Worm (Caenorhabditis elegans) whole organism, L4 larva: Measurements from ENCODE around the gene dnj-11.

Source experiments
- D1046.2 ChIP-seq: fragments of 200-800 bp; sonication (Bioruptor generic); IDR thresholded peaks from 2 replicates; pipeline ENCODE4 v1.3.6; 2022; ENCODE audit warnings: missing genetic modification characterization, missing compliant biosample characterization
- F26F4.8 ChIP-seq: fragments of 200-800 bp; sonication (Bioruptor generic); conservative IDR thresholded peaks from 2 replicates; pipeline ENCODE4 v1.3.6; 2022; ENCODE audit warnings: missing genetic modification characterization, missing compliant biosample characterization
- F37D6.2 ChIP-seq: sonication (generic microtip); optimal IDR thresholded peaks from 2 replicates; lab custom pipeline; 2016; ENCODE audit warnings: mild to moderate bottlenecking, missing genetic modification characterization, missing compliant biosample characterization
- F49E8.2 ChIP-seq: sonication (generic microtip); optimal IDR thresholded peaks from 2 replicates; lab custom pipeline; 2016; ENCODE audit warnings: missing compliant biosample characterization, mild to moderate bottlenecking, missing genetic modification characterization, borderline replicate concordance
- T26A8.4 ChIP-seq: fragments of 200-800 bp; sonication (Bioruptor generic); IDR thresholded peaks from 2 replicates; pipeline ENCODE4 v1.3.6; 2022; ENCODE audit warnings: missing genetic modification characterization, missing compliant biosample characterization
- ZK546.5 ChIP-seq, 2 experiments: sonication (generic microtip); optimal IDR thresholded peaks; 2 replicates each; lab custom pipeline; 2017; ENCODE audit warnings: missing biosample characterization in 2 of 2, missing genetic modification characterization in 2 of 2
- aha-1 ChIP-seq: fragments of 150-350 bp; peaks from one replicate; lab custom pipeline; 2014; ENCODE audit warnings: missing biosample characterization, missing genetic modification characterization
- aly-2 ChIP-seq: sonication (generic microtip); optimal IDR thresholded peaks from 2 replicates; lab custom pipeline; 2018; ENCODE audit warnings: missing biosample characterization, missing genetic modification characterization
- ceh-20 ChIP-seq: fragments of 200-800 bp; sonication (Bioruptor generic); IDR thresholded peaks from 2 replicates; pipeline ENCODE4 v1.3.6; 2022; ENCODE audit warnings: missing genetic modification reagents, missing genetic modification characterization, missing compliant biosample characterization
- ceh-32 ChIP-seq: sonication (generic microtip); optimal IDR thresholded peaks from 2 replicates; lab custom pipeline; 2016; ENCODE audit warnings: mild to moderate bottlenecking, missing genetic modification characterization, missing compliant biosample characterization; ENCODE audit not compliant: poor library complexity
- ctbp-1 ChIP-seq: fragments of 200-800 bp; sonication (Bioruptor generic); IDR thresholded peaks from 2 replicates; pipeline ENCODE4 v1.3.6; 2022; ENCODE audit warnings: missing genetic modification reagents, missing genetic modification characterization, missing compliant biosample characterization
- daf-12 ChIP-seq: fragments of 150-350 bp; optimal IDR thresholded peaks from 2 replicates; lab custom pipeline; 2014; ENCODE audit warnings: missing biosample characterization, missing genetic modification reagents, missing genetic modification characterization
- daf-16 ChIP-seq, 3 experiments: sonication (generic microtip); optimal IDR thresholded peaks; 2 replicates each; lab custom pipeline; 2016 to 2017; ENCODE audit warnings: missing genetic modification characterization in 3 of 3, missing genetic modification reagents in 3 of 3, mild to moderate bottlenecking in 2 of 3, missing compliant biosample characterization in 2 of 3, missing biosample characterization in 1 of 3, moderate library complexity in 1 of 3
- daf-19 ChIP-seq: fragments of 200-800 bp; sonication (Bioruptor generic); conservative IDR thresholded peaks from 2 replicates; pipeline ENCODE4 v1.3.6; 2022; ENCODE audit warnings: missing genetic modification characterization, missing compliant biosample characterization
- dmd-6 ChIP-seq: fragments of 200-800 bp; sonication (Bioruptor generic); IDR thresholded peaks from 2 replicates; pipeline ENCODE4 v1.3.6; 2022; ENCODE audit warnings: missing genetic modification reagents, missing genetic modification characterization, missing compliant biosample characterization
- dmd-9 ChIP-seq: fragments of 200-800 bp; sonication (Bioruptor generic); IDR thresholded peaks from 2 replicates; pipeline ENCODE4 v1.3.6; 2022; ENCODE audit warnings: missing genetic modification reagents, missing genetic modification characterization, missing compliant biosample characterization
- dpl-1 ChIP-seq: fragments of 150-350 bp; optimal IDR thresholded peaks from 2 replicates; lab custom pipeline; 2014; ENCODE audit warnings: missing biosample characterization, missing genetic modification reagents, missing genetic modification characterization
- duxl-1 ChIP-seq: sonication (generic microtip); optimal IDR thresholded peaks from 2 replicates; lab custom pipeline; 2016; ENCODE audit warnings: mild to moderate bottlenecking, missing genetic modification characterization, moderate library complexity, missing compliant biosample characterization; ENCODE audit not compliant: poor library complexity
- fkh-10 ChIP-seq: fragments of 150-350 bp; optimal IDR thresholded peaks from 2 replicates; lab custom pipeline; 2014; ENCODE audit warnings: missing biosample characterization, missing genetic modification reagents, missing genetic modification characterization
- fos-1 ChIP-seq: fragments of 150-350 bp; optimal IDR thresholded peaks from 2 replicates; lab custom pipeline; 2014; ENCODE audit warnings: missing biosample characterization, missing genetic modification characterization
- hif-1 ChIP-seq, 2 experiments: sonication (generic microtip); optimal IDR thresholded peaks; 2 replicates each; lab custom pipeline; 2016 to 2017; ENCODE audit warnings: missing compliant biosample characterization in 2 of 2, missing genetic modification characterization in 2 of 2, missing genetic modification reagents in 2 of 2, missing genotype in 2 of 2, mild to moderate bottlenecking in 1 of 2
- hlh-11 ChIP-seq: fragments of 200-800 bp; sonication (Bioruptor generic); optimal IDR thresholded peaks from 2 replicates; lab custom pipeline; 2018; ENCODE audit warnings: mild to moderate bottlenecking, missing genetic modification characterization, missing compliant biosample characterization
- hlh-30 ChIP-seq: sonication (generic microtip); optimal IDR thresholded peaks from 2 replicates; lab custom pipeline; 2017; ENCODE audit warnings: antibody characterized with exemption, mild to moderate bottlenecking, missing genetic modification characterization, missing compliant biosample characterization; ENCODE audit not compliant: insufficient read depth
- hmg-1.1 ChIP-seq: fragments of 200-800 bp; sonication (Bioruptor generic); IDR thresholded peaks from 2 replicates; pipeline ENCODE4 v1.3.6; 2022; ENCODE audit warnings: missing genetic modification reagents, missing genetic modification characterization, missing compliant biosample characterization
- lin-1 ChIP-seq: fragments of 200-800 bp; sonication (Bioruptor generic); IDR thresholded peaks from 2 replicates; pipeline ENCODE4 v1.3.6; 2022; ENCODE audit warnings: missing genetic modification reagents, missing genetic modification characterization, missing compliant biosample characterization
- lin-13 ChIP-seq: fragments of 150-350 bp; optimal IDR thresholded peaks from 2 replicates; lab custom pipeline; 2014; ENCODE audit warnings: missing biosample characterization, missing genetic modification reagents, missing genetic modification characterization
- lin-29 ChIP-seq: fragments of 200-800 bp; sonication (Bioruptor generic); IDR thresholded peaks from 2 replicates; pipeline ENCODE4 v1.3.6; 2022; ENCODE audit warnings: missing genetic modification reagents, missing genetic modification characterization, missing compliant biosample characterization
- lin-38 ChIP-seq: fragments of 200-800 bp; sonication (Bioruptor generic); IDR thresholded peaks from 2 replicates; pipeline ENCODE4 v1.3.6; 2022; ENCODE audit warnings: missing genetic modification reagents, missing genetic modification characterization, missing compliant biosample characterization
- madf-9 ChIP-seq: fragments of 200-800 bp; sonication (Bioruptor generic); conservative IDR thresholded peaks from 2 replicates; pipeline ENCODE4 v1.3.6; 2022; ENCODE audit warnings: missing genetic modification reagents, missing genetic modification characterization, missing compliant biosample characterization
- mes-2 ChIP-seq: sonication (generic microtip); optimal IDR thresholded peaks from 2 replicates; lab custom pipeline; 2016; ENCODE audit warnings: missing genotype, mild to moderate bottlenecking, missing genetic modification characterization, missing compliant biosample characterization; ENCODE audit not compliant: poor library complexity, severe bottlenecking
- mxl-2 ChIP-seq: fragments of 200-800 bp; sonication (Bioruptor generic); conservative IDR thresholded peaks from 2 replicates; pipeline ENCODE4 v1.3.6; 2022; ENCODE audit warnings: missing genetic modification reagents, missing genetic modification characterization, missing compliant biosample characterization
- nhr-102 ChIP-seq: sonication (generic microtip); optimal IDR thresholded peaks from 2 replicates; lab custom pipeline; 2016; ENCODE audit warnings: mild to moderate bottlenecking, missing genetic modification characterization, moderate library complexity, missing compliant biosample characterization
- nhr-11 ChIP-seq: fragments of 150-350 bp; optimal IDR thresholded peaks from 2 replicates; lab custom pipeline; 2014; ENCODE audit warnings: missing biosample characterization, missing genetic modification characterization
- nhr-111 ChIP-seq: fragments of 200-800 bp; sonication (Bioruptor generic); optimal IDR thresholded peaks from 2 replicates; lab custom pipeline; 2018; ENCODE audit warnings: mild to moderate bottlenecking, missing genetic modification characterization, missing compliant biosample characterization
- nhr-237 ChIP-seq: sonication (generic microtip); optimal IDR thresholded peaks from 2 replicates; lab custom pipeline; 2017; ENCODE audit warnings: missing biosample characterization, missing genetic modification characterization
- nhr-28 ChIP-seq: fragments of 150-350 bp; optimal IDR thresholded peaks from 2 replicates; lab custom pipeline; 2014; ENCODE audit warnings: missing biosample characterization, missing genetic modification characterization
- nhr-6 ChIP-seq: fragments of 150-350 bp; optimal IDR thresholded peaks from 2 replicates; lab custom pipeline; 2014; ENCODE audit warnings: missing biosample characterization, missing genetic modification characterization
- nhr-77 ChIP-seq: fragments of 150-350 bp; optimal IDR thresholded peaks from 2 replicates; lab custom pipeline; 2014; ENCODE audit warnings: missing biosample characterization, missing genetic modification characterization
- pha-4 ChIP-seq, 2 experiments: fragments of 150-350 bp in 1 of 2; fragments of 200-800 bp in 1 of 2; sonication (Bioruptor generic) in 1 of 2; IDR thresholded peaks in 1 of 2; optimal IDR thresholded peaks in 1 of 2; 2 replicates each; pipeline versions ENCODE4 v1.3.6 to Lab custom; 2014 to 2022; ENCODE audit warnings: missing genetic modification characterization in 2 of 2, missing genetic modification reagents in 2 of 2, missing biosample characterization in 1 of 2, missing compliant biosample characterization in 1 of 2
- rbr-2 ChIP-seq: sonication (generic microtip); optimal IDR thresholded peaks from 2 replicates; lab custom pipeline; 2016; ENCODE audit warnings: missing genotype, missing genetic modification characterization, missing compliant biosample characterization
- spr-3 ChIP-seq: fragments of 200-800 bp; sonication (Bioruptor generic); optimal IDR thresholded peaks from 2 replicates; lab custom pipeline; 2018; ENCODE audit warnings: mild to moderate bottlenecking, missing genetic modification characterization, missing compliant biosample characterization
- tra-1 ChIP-seq: fragments of 200-800 bp; sonication (Bioruptor generic); IDR thresholded peaks from 2 replicates; pipeline ENCODE4 v1.3.6; 2022; ENCODE audit warnings: missing genetic modification reagents, missing genetic modification characterization, missing compliant biosample characterization
- unc-130 ChIP-seq: sonication (generic microtip); optimal IDR thresholded peaks from 2 replicates; lab custom pipeline; 2016; ENCODE audit warnings: missing genetic modification reagents, missing genetic modification characterization, missing compliant biosample characterization
- unc-62 ChIP-seq, 3 experiments: fragments of 150-350 bp in 1 of 3; sonication (generic microtip); optimal IDR thresholded peaks in 2 of 3; peaks in 1 of 3; 1 replicate in 1 of 3; 2 replicates in 2 of 3; lab custom pipeline; 2014 to 2017; ENCODE audit warnings: missing biosample characterization in 3 of 3, missing genetic modification characterization in 3 of 3, missing genetic modification reagents in 3 of 3, missing genotype in 1 of 3
- vab-7 ChIP-seq: fragments of 200-800 bp; sonication (Bioruptor generic); IDR thresholded peaks from 2 replicates; pipeline ENCODE4 v1.3.6; 2022; ENCODE audit warnings: missing genetic modification reagents, missing genetic modification characterization, missing compliant biosample characterization
- zag-1 ChIP-seq: fragments of 150-350 bp; optimal IDR thresholded peaks from 2 replicates; lab custom pipeline; 2014; ENCODE audit warnings: missing biosample characterization, missing genetic modification characterization
- zip-11 ChIP-seq: fragments of 200-800 bp; sonication (Bioruptor generic); IDR thresholded peaks from 2 replicates; pipeline ENCODE4 v1.3.6; 2022; ENCODE audit warnings: missing genetic modification characterization, missing compliant biosample characterization
- ztf-11 ChIP-seq: fragments of 150-350 bp; optimal IDR thresholded peaks from 2 replicates; lab custom pipeline; 2014; ENCODE audit warnings: missing biosample characterization, missing genetic modification characterization

Gene dnj-11

ce11 chrIV:6585397-6585921, at the start of gene dnj-11, which contains the start of gene F38A5.2:
TSS of gene dnj-11 (plus strand) at chrIV:6585871.
TSS of gene F38A5.2 (minus strand) at chrIV:6585400.
- peak; percentile 70 for TF ChIP-seq hlh-30 (tag; lab: Kevin White, UChicago)
- TF ChIP-seq nhr-11 (tag; lab: Kevin White, UChicago) = peak; percentile 50
- no peak for TF ChIP-seq madf-9 (GFP tag; lab: Robert Waterston, UW)
- peak; percentile 46 for TF ChIP-seq unc-130 (GFP tag; lab: Kevin White, UChicago)
- TF ChIP-seq lin-38 (GFP tag; lab: Robert Waterston, UW) = peak; percentile 97
- peak; percentile 38 for TF ChIP-seq fkh-10 (GFP tag; lab: Kevin White, UChicago)
- peak in 1 of 2 experiments; percentile 55 for TF ChIP-seq hif-1 (tag; optimal IDR thresholded peaks at IDR 0.05; lab: Kevin White, UChicago)
- no peak for TF ChIP-seq dmd-9
- peak; percentile 31; the same call in 1 of the 2 replicates for TF ChIP-seq ceh-20 (GFP tag; lab: Robert Waterston, UW)
- peak; percentile 95 for TF ChIP-seq aha-1 (tag; lab: Kevin White, UChicago)
- no peak for TF ChIP-seq vab-7
- 0 out of 2 replicates have a peak, but pooled peaks have one; percentile 41 for TF ChIP-seq hmg-1.1
- no peak for TF ChIP-seq lin-1 (GFP tag; lab: Robert Waterston, UW)
- TF ChIP-seq daf-12 = no peak
- no peak for TF ChIP-seq F37D6.2 (tag; lab: Kevin White, UChicago)
- TF ChIP-seq D1046.2 (GFP tag; lab: Robert Waterston, UW) = no peak
- peak; percentile 60 for TF ChIP-seq rbr-2 (tag; lab: Kevin White, UChicago)
- TF ChIP-seq ceh-32 (tag; lab: Kevin White, UChicago) = no peak
- peak; percentile 80 for TF ChIP-seq dpl-1 (GFP tag; lab: Kevin White, UChicago)
- no peak for TF ChIP-seq ZK546.5 (tag; optimal IDR thresholded peaks at IDR 0.05; lab: Kevin White, UChicago)
- no peak for TF ChIP-seq daf-16 (GFP tag; optimal IDR thresholded peaks at IDR 0.05; lab: Kevin White, UChicago)
- TF ChIP-seq daf-16 (tag; optimal IDR thresholded peaks at IDR 0.05; lab: Kevin White, UChicago) = peak; percentile 23
- no peak for TF ChIP-seq mxl-2 (GFP tag; lab: Robert Waterston, UW)
- no peak for TF ChIP-seq ztf-11 (tag; lab: Kevin White, UChicago)
- TF ChIP-seq lin-13 = peak; percentile 50
- peak in 1 of 2 experiments; percentile 89 for TF ChIP-seq unc-62 (GFP tag; optimal IDR thresholded peaks at IDR 0.05 in 1 of 2; lab: Kevin White, UChicago)
- no peak for TF ChIP-seq unc-62 (tag; optimal IDR thresholded peaks at IDR 0.05; lab: Kevin White, UChicago)
- TF ChIP-seq nhr-6 (tag; lab: Kevin White, UChicago) = peak; percentile 82
- no peak for TF ChIP-seq nhr-237
- TF ChIP-seq zip-11 (GFP tag; lab: Robert Waterston, UW) = no peak
- no peak for TF ChIP-seq F26F4.8 (GFP tag; lab: Robert Waterston, UW)
- TF ChIP-seq nhr-102 (tag; lab: Kevin White, UChicago) = no peak
- peak; percentile 89 for TF ChIP-seq mes-2 (tag; lab: Kevin White, UChicago)
- TF ChIP-seq aly-2 (tag; lab: Kevin White, UChicago) = no peak
- TF ChIP-seq nhr-77 (tag; lab: Kevin White, UChicago) = peak; percentile 67
- TF ChIP-seq duxl-1 = peak; percentile 26
- peak; percentile 34; the same call in 1 of the 2 replicates for TF ChIP-seq dmd-6
- peak; percentile 59 for TF ChIP-seq nhr-28 (tag; lab: Kevin White, UChicago)
- no peak for TF ChIP-seq zag-1 (tag; lab: Kevin White, UChicago)
- peak; percentile 58 for TF ChIP-seq hlh-11 (tag; lab: Kevin White, UChicago)
- TF ChIP-seq tra-1 (GFP tag; lab: Robert Waterston, UW) = 0 out of 2 replicates have a peak, but pooled peaks have one; percentile 12
- no peak for TF ChIP-seq F49E8.2 (tag; lab: Kevin White, UChicago)
- TF ChIP-seq spr-3 (GFP tag; lab: Kevin White, UChicago) = no peak
- TF ChIP-seq nhr-111 (GFP tag; lab: Kevin White, UChicago) = no peak
- no peak for TF ChIP-seq T26A8.4 (GFP tag; lab: Robert Waterston, UW)
- no peak for TF ChIP-seq lin-29 (GFP tag; lab: Robert Waterston, UW)
- TF ChIP-seq pha-4 (GFP tag; IDR thresholded peaks at IDR 0.05; lab: Robert Waterston, UW) = no peak
- peak; percentile 80 for TF ChIP-seq pha-4 (tag; optimal IDR thresholded peaks at IDR 0.05; lab: Kevin White, UChicago)
- no peak for TF ChIP-seq daf-19 (GFP tag; lab: Robert Waterston, UW)
- TF ChIP-seq ctbp-1 (GFP tag; lab: Robert Waterston, UW) = 0 out of 2 replicates have a peak, but pooled peaks have one; percentile 26
- TF ChIP-seq fos-1 (tag; lab: Kevin White, UChicago) = no peak
